Worm (Caenorhabditis elegans) whole organism, L2 larva: ENCODE results near the gene srd-70.

ENCODE experiments used
- C34F6.9 ChIP-seq: fragments of 150-350 bp; optimal IDR thresholded peaks from 2 replicates; lab custom pipeline; 2014; ENCODE audit warnings: missing biosample characterization, missing genetic modification characterization
- F13H6.1 ChIP-seq: sonication (generic microtip); optimal IDR thresholded peaks from 2 replicates; lab custom pipeline; 2016; ENCODE audit warnings: missing genetic modification characterization, missing compliant biosample characterization
- Y55F3AM.14 ChIP-seq: fragments of 200-800 bp; sonication (Bioruptor generic); optimal IDR thresholded peaks from 2 replicates; lab custom pipeline; 2018; ENCODE audit warnings: mild to moderate bottlenecking, missing genetic modification characterization, missing compliant biosample characterization
- ZK546.5 ChIP-seq: sonication (generic microtip); optimal IDR thresholded peaks from 2 replicates; lab custom pipeline; 2017; ENCODE audit warnings: missing biosample characterization, missing genetic modification characterization
- alr-1 ChIP-seq: fragments of 150-350 bp; optimal IDR thresholded peaks from 2 replicates; lab custom pipeline; 2014; ENCODE audit warnings: missing biosample characterization, missing genetic modification characterization
- aly-2 ChIP-seq: fragments of 150-350 bp; optimal IDR thresholded peaks from 2 replicates; lab custom pipeline; 2014; ENCODE audit warnings: missing biosample characterization, missing genetic modification characterization
- blmp-1 ChIP-seq: sonication (generic microtip); optimal IDR thresholded peaks from 2 replicates; lab custom pipeline; 2017; ENCODE audit warnings: missing genetic modification characterization, mild to moderate bottlenecking, missing compliant biosample characterization, antibody characterized with exemption, moderate library complexity; ENCODE audit not compliant: insufficient read depth
- ceh-16 ChIP-seq: fragments of 150-350 bp; optimal IDR thresholded peaks from 2 replicates; lab custom pipeline; 2014; ENCODE audit warnings: missing biosample characterization, missing genetic modification characterization
- crh-2 ChIP-seq: sonication (generic microtip); optimal IDR thresholded peaks from 2 replicates; lab custom pipeline; 2017; ENCODE audit warnings: missing biosample characterization, missing genetic modification characterization
- dmd-4 ChIP-seq: sonication (generic microtip); optimal IDR thresholded peaks from 2 replicates; lab custom pipeline; 2017; ENCODE audit warnings: missing biosample characterization, missing genetic modification characterization
- egl-27 ChIP-seq: sonication (generic microtip); optimal IDR thresholded peaks from 3 replicates; lab custom pipeline; 2017; ENCODE audit warnings: missing biosample characterization, missing genetic modification reagents, missing genetic modification characterization
- fos-1 ChIP-seq: fragments of 150-350 bp; optimal IDR thresholded peaks from 2 replicates; lab custom pipeline; 2014; ENCODE audit warnings: missing biosample characterization, missing genetic modification characterization
- gmeb-1 ChIP-seq: fragments of 150-350 bp; optimal IDR thresholded peaks from 2 replicates; lab custom pipeline; 2014; ENCODE audit warnings: missing biosample characterization, missing genetic modification characterization
- lin-11 ChIP-seq: fragments of 150-350 bp; sonication (generic microtip); optimal IDR thresholded peaks from 2 replicates; lab custom pipeline; 2014; ENCODE audit warnings: missing biosample characterization, missing genetic modification characterization, inconsistent platforms, mixed read lengths
- lin-13 ChIP-seq: fragments of 150-350 bp; optimal IDR thresholded peaks from 2 replicates; lab custom pipeline; 2014; ENCODE audit warnings: missing biosample characterization, missing genetic modification reagents, missing genetic modification characterization
- lsy-2 ChIP-seq, 2 experiments: fragments of 150-350 bp in 1 of 2; sonication (generic microtip) in 1 of 2; optimal IDR thresholded peaks; 2 replicates each; lab custom pipeline; 2014 to 2017; ENCODE audit warnings: missing biosample characterization in 2 of 2, missing genetic modification characterization in 2 of 2
- mbf-1 ChIP-seq: sonication (generic microtip); optimal IDR thresholded peaks from 2 replicates; lab custom pipeline; 2017; ENCODE audit warnings: missing biosample characterization, missing genetic modification characterization
- mdl-1 ChIP-seq, 2 experiments: fragments of 150-350 bp in 1 of 2; sonication (generic microtip) in 1 of 2; optimal IDR thresholded peaks; 2 replicates each; lab custom pipeline; 2017; ENCODE audit warnings: missing biosample characterization in 2 of 2, missing genetic modification characterization in 2 of 2
- nhr-10 ChIP-seq: sonication (generic microtip); optimal IDR thresholded peaks from 2 replicates; lab custom pipeline; 2017; ENCODE audit warnings: missing biosample characterization, missing genetic modification characterization
- nhr-11 ChIP-seq: fragments of 150-350 bp; optimal IDR thresholded peaks from 2 replicates; lab custom pipeline; 2014; ENCODE audit warnings: missing biosample characterization, missing genetic modification characterization
- nhr-129 ChIP-seq: fragments of 150-350 bp; optimal IDR thresholded peaks from 2 replicates; lab custom pipeline; 2014; ENCODE audit warnings: missing biosample characterization, missing genetic modification characterization
- nhr-21 ChIP-seq: fragments of 150-350 bp; optimal IDR thresholded peaks from 2 replicates; lab custom pipeline; 2014; ENCODE audit warnings: missing biosample characterization, missing genetic modification characterization
- nhr-23 ChIP-seq: fragments of 150-350 bp; optimal IDR thresholded peaks from 2 replicates; lab custom pipeline; 2014; ENCODE audit warnings: missing biosample characterization, missing genetic modification reagents, missing genetic modification characterization
- nhr-237 ChIP-seq: fragments of 150-350 bp; optimal IDR thresholded peaks from 2 replicates; lab custom pipeline; 2014; ENCODE audit warnings: missing biosample characterization, missing genetic modification characterization
- nhr-25 ChIP-seq: fragments of 150-350 bp; sonication (generic microtip); optimal IDR thresholded peaks from 3 replicates; lab custom pipeline; 2014; ENCODE audit warnings: missing biosample characterization, missing genetic modification characterization
- nhr-6 ChIP-seq: fragments of 150-350 bp; optimal IDR thresholded peaks from 2 replicates; lab custom pipeline; 2014; ENCODE audit warnings: missing biosample characterization, missing genetic modification characterization
- sem-4 ChIP-seq: fragments of 150-350 bp; optimal IDR thresholded peaks from 2 replicates; lab custom pipeline; 2014; ENCODE audit warnings: missing biosample characterization, missing genetic modification reagents, missing genetic modification characterization
- sma-3 ChIP-seq: sonication (generic microtip); optimal IDR thresholded peaks from 2 replicates; lab custom pipeline; 2016; ENCODE audit warnings: missing genetic modification reagents, missing genetic modification characterization, missing compliant biosample characterization
- sma-9 ChIP-seq, 2 experiments: fragments of 150-350 bp in 1 of 2; sonication (generic microtip) in 1 of 2; optimal IDR thresholded peaks; 2 replicates each; lab custom pipeline; 2014 to 2016; ENCODE audit warnings: missing genetic modification characterization in 2 of 2, mild to moderate bottlenecking in 1 of 2, missing biosample characterization in 1 of 2, missing compliant biosample characterization in 1 of 2, missing genetic modification reagents in 1 of 2, moderate library complexity in 1 of 2
- ztf-1 ChIP-seq: fragments of 200-800 bp; sonication (Bioruptor generic); conservative IDR thresholded peaks from 2 replicates; pipeline ENCODE4 v1.3.6; 2022; ENCODE audit warnings: missing genetic modification characterization, missing compliant biosample characterization
- ztf-11 ChIP-seq: sonication (generic microtip); optimal IDR thresholded peaks from 2 replicates; lab custom pipeline; 2017; ENCODE audit warnings: missing biosample characterization, missing genetic modification characterization
- ztf-4 ChIP-seq: fragments of 150-350 bp; optimal IDR thresholded peaks from 2 replicates; lab custom pipeline; 2014; ENCODE audit warnings: missing biosample characterization, missing genetic modification characterization

The srd-70 gene

DNA sequence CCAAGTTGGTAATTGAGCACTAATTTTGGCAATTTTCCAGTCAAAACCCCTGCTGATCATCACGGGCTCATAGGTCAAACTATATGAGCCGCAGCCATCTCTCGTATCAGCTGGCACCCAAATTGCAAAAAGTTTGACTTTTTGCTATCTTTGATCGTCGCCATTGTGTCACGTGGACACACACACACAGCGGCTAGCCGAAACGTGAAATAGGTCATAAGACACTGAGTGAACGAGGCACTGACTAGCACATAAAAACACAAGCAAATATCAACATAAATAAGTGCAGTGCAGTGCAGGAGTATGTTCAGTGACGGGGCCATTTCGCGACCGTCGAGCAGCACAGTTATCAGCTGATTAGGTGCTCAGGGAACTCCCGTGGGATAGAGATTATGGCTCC lies 35.1 kb upstream of the srd-70 start:
- peak; percentile 68 for TF ChIP-seq C34F6.9 (tag; lab: Kevin White, UChicago)
- TF ChIP-seq ztf-11: no peak
- TF ChIP-seq aly-2 (tag; lab: Kevin White, UChicago): no peak
- TF ChIP-seq nhr-25: peak; percentile 23
- no peak for TF ChIP-seq ZK546.5 (tag; lab: Kevin White, UChicago)
- TF ChIP-seq crh-2: peak; percentile 77
- peak in 1 of 2 experiments; percentile 53 for TF ChIP-seq lsy-2 (tag; optimal IDR thresholded peaks at IDR 0.05; lab: Kevin White, UChicago)
- TF ChIP-seq egl-27 (tag; lab: Kevin White, UChicago): peak; percentile 57
- no peak for TF ChIP-seq ceh-16 (tag; lab: Kevin White, UChicago)
- TF ChIP-seq nhr-11: no peak
- no peak for TF ChIP-seq nhr-237 (tag; lab: Kevin White, UChicago)
- TF ChIP-seq gmeb-1 (tag; lab: Kevin White, UChicago): peak; percentile 62
- peak; percentile 27 for TF ChIP-seq nhr-21
- no peak for TF ChIP-seq ztf-4 (tag; lab: Kevin White, UChicago)
- TF ChIP-seq nhr-23 (tag; lab: Kevin White, UChicago): no peak
- peak; percentile 44 for TF ChIP-seq sem-4 (tag; lab: Kevin White, UChicago)
- TF ChIP-seq nhr-129 (tag; lab: Kevin White, UChicago): peak; percentile 90
- TF ChIP-seq alr-1 (tag; lab: Kevin White, UChicago): no peak
- no peak for TF ChIP-seq ztf-1 (GFP tag; lab: Robert Waterston, UW)
- TF ChIP-seq nhr-10 (tag; lab: Kevin White, UChicago): no peak
- TF ChIP-seq sma-3 (GFP tag; lab: Kevin White, UChicago): peak; percentile 70
- peak; percentile 40 for TF ChIP-seq lin-11 (tag; lab: Kevin White, UChicago)
- peak; percentile 96 for TF ChIP-seq sma-9 (GFP tag; optimal IDR thresholded peaks at IDR 0.05; lab: Kevin White, UChicago)
- TF ChIP-seq sma-9 (tag; optimal IDR thresholded peaks at IDR 0.05; lab: Kevin White, UChicago): no peak
- peak; percentile 57 for TF ChIP-seq fos-1 (tag; lab: Kevin White, UChicago)
- TF ChIP-seq mdl-1 (tag; optimal IDR thresholded peaks at IDR 0.05; lab: Kevin White, UChicago): peak in 1 of 2 experiments; percentile 73
- TF ChIP-seq F13H6.1 (tag; lab: Kevin White, UChicago): peak; percentile 81
- peak; percentile 27 for TF ChIP-seq Y55F3AM.14 (GFP tag; lab: Kevin White, UChicago)

DNA sequence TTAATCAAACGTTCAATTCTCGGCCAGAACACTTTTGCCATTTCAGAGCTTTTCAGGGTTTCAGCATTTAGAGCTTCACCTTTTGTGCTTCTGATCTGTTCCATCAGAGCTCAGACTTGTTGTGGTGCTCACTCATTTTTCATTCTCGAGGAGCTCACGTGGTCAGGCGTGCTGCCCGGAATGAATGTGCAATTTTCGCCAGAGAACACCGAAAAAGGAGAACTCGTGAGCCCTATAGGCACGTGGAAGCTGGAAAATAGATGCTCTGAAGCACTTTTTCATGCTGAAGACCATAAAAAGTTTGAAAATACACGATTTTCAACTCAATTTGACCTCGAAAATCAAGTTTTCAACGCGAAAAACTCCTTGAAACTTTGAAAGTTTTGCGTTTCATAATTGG lies 34.3 kb upstream of the srd-70 start:
- TF ChIP-seq mbf-1 (tag; lab: Kevin White, UChicago) (no peak), blmp-1 (tag; lab: Kevin White, UChicago) (no peak), dmd-4 (tag; lab: Kevin White, UChicago) (no peak), nhr-129 (tag; lab: Kevin White, UChicago) (peak; percentile 28), ztf-11 (no peak)

DNA sequence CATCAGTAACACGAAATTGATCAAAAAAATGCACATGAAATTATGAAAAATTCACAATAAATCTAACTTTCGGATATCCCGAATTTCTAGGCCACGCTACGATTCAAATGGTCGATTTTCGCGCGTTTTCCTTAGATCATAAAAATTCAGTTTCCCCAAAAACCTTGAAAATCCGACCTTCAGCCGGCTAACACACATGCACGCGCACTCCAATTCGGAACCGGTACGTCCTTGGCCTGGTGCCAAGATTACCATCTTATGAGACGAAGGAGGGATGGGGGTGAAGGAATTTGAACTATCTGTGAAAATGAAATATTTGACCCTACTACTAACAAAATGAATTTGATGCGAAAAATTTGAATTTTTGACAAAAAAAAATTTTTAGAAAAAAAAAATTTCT lies 31.2 kb upstream of the srd-70 start:
- TF ChIP-seq dmd-4 (tag; lab: Kevin White, UChicago) (no peak), sem-4 (tag; lab: Kevin White, UChicago) (no peak), ceh-16 (tag; lab: Kevin White, UChicago) (peak; percentile 36), nhr-25 (peak; percentile 81), sma-9 (GFP tag; optimal IDR thresholded peaks at IDR 0.05; lab: Kevin White, UChicago) (peak; percentile 70), sma-9 (tag; optimal IDR thresholded peaks at IDR 0.05; lab: Kevin White, UChicago) (no peak), gmeb-1 (tag; lab: Kevin White, UChicago) (no peak), ZK546.5 (tag; lab: Kevin White, UChicago) (no peak)

DNA sequence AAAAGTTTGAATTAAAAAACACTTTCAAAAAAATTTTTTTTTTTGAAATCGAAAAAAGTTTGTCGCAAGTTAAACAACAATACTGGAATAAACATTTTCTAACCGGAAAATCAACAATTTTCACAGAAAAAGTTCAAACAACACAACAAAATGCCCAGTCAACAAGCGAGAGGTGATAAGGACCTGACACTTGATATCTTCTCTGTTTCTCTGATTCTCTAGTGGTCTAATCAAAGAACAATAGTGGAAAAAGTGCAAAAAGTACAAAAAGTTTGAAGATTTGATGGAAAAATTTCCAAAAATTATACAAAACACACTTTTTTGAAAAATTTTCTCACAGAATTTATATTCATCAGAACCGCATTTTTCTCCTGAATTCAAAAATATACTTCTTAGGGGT lies 30.5 kb upstream of the srd-70 start:
- TF ChIP-seq nhr-21 (peak; percentile 4), F13H6.1 (tag; lab: Kevin White, UChicago) (peak; percentile 8), fos-1 (tag; lab: Kevin White, UChicago) (peak; percentile 71), lin-13 (no peak), nhr-129 (tag; lab: Kevin White, UChicago) (no peak), sma-9 (GFP tag; optimal IDR thresholded peaks at IDR 0.05; lab: Kevin White, UChicago) (peak; percentile 82), sma-9 (tag; optimal IDR thresholded peaks at IDR 0.05; lab: Kevin White, UChicago) (no peak), nhr-6 (tag; lab: Kevin White, UChicago) (no peak), lsy-2 (tag; optimal IDR thresholded peaks at IDR 0.05; lab: Kevin White, UChicago) (peak in 1 of 2 experiments; percentile 15), ztf-1 (GFP tag; lab: Robert Waterston, UW) (no peak)
